Fruit fly (Drosophila melanogaster) whole organism, prepupa: Measurements from ENCODE around the gene Nipsnap.

ENCODE experiments used
- Eip75B ChIP-seq: fragments of 200-800 bp; sonication (Bioruptor generic); optimal IDR thresholded peaks from 3 replicates; lab custom pipeline; 2016; ENCODE audit warnings: missing biosample characterization, missing genetic modification characterization
- Eip78C ChIP-seq: fragments of 200-800 bp; sonication (Bioruptor generic); peaks from one replicate; lab custom pipeline; 2016; ENCODE audit warnings: missing biosample characterization, missing genetic modification characterization
- Eip93F ChIP-seq: fragments of 200-800 bp; sonication (Bioruptor generic); optimal IDR thresholded peaks from 2 replicates; lab custom pipeline; 2016; ENCODE audit warnings: missing biosample characterization, mild to moderate bottlenecking, missing genetic modification characterization
- Gug ChIP-seq: fragments of 200-800 bp; sonication (Bioruptor generic); IDR thresholded peaks from 2 replicates; pipeline ENCODE4 v1.3.6; 2022; ENCODE audit warnings: missing biosample characterization, missing genetic modification characterization
- achi ChIP-seq: fragments of 200-800 bp; sonication (Bioruptor generic); optimal IDR thresholded peaks from 3 replicates; lab custom pipeline; 2016; ENCODE audit warnings: missing biosample characterization, missing genetic modification characterization
- dac ChIP-seq: fragments of 200-800 bp; sonication (Bioruptor generic); optimal IDR thresholded peaks from 2 replicates; lab custom pipeline; 2017; ENCODE audit warnings: missing biosample characterization, mild to moderate bottlenecking, missing genetic modification characterization

Nipsnap gene

DNA sequence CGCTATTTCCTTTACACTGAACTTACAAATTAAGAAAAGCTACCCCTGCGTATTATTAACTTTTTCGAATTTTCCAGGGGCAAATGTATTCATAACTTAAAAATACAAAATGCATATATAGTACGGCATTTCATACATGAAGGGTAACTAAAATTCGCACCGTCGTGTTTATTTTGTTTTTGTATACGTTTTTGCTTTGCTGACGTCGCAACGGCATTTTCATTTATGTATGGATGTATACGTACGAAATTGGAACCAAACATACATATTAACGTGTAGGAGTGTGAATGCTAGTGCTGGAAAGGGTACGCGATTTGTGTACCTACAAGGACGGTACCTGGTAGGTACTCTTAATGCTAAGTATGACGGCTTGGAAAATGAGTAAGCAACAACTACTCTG lies 1.2 kb downstream of the Nipsnap start (continued):
- no peak for TF ChIP-seq Eip75B (GFP tag; lab: Kevin White, UChicago)
- TF ChIP-seq achi (GFP tag; lab: Kevin White, UChicago), result no peak

DNA sequence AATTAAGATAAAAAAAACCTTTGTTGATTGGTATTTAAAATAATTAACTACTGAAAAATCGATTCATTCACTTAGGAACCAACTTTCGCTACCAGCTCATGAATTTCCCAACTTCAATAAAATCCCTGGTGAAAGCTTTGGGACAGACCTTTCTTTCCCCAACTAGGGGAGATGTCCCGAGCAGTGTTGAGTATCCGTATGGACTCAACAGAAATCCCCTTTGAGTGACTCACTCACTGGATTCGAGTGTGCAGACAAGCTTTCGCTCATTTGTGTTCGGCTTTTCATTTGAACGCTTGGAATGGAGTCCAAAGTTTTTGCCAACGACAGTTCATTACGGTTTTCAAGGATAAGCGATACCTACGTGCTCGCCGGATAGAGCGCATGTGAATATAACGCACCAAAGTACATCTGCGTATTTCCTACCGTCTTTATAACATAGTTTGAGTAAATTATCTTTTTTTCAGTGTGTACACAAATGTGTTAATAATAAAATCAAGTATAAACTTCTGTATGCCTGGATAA lies 9.9 kb downstream of the Nipsnap start, which contains the start of gene dpr18:
Gene dpr18, plus strand, starts transcription at position 325 of the 525 bp plus-strand sequence.
- TF ChIP-seq Eip93F (GFP tag; lab: Kevin White, UChicago) (no peak), Eip78C (GFP tag; lab: Kevin White, UChicago) (peak; percentile 27), dac (no peak), Gug (GFP tag; lab: Robert Waterston, UW) (no peak)

DNA sequence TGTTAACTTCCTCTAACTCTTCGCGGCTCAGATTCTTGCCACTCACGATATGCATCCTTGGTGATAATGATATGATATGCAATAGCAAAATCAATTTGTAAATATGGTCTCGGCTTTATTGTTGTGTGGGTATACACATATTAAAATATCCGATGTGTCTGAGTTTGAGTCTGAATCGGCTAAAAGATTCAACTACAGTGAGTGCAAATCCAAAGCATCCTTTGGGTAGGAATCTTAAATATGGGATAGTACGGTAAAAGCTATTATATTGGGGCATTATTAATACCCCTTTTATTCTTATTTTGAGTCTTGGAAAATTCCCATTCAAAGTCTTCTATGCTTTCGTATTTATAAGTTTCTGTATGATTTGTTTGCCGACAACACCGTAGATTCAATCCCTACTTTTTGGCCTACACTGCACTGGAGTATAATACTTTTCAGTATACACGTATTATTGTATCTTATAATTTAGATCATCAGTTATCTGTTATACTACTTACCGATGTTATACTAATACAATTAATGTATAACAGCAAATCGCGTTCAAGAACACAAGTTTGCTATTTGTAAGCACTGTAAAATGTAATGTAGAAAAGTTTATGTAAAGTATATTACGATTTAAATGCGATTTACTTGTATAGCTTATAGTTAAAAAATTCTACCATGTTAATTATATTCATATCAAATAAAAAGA lies 10.5 kb downstream of the Nipsnap start, which contains the start of gene CG12395:
Gene CG12395, minus strand, starts transcription at position 179 of the 694 bp plus-strand sequence.
- no peak for TF ChIP-seq Eip93F (GFP tag; lab: Kevin White, UChicago)
- TF ChIP-seq Eip78C (GFP tag; lab: Kevin White, UChicago), result peak; percentile 42
